Worm (Caenorhabditis elegans) whole organism, late embryonic: ENCODE data around the gene hlh-28.

ENCODE experiments used
- C08G9.2 ChIP-seq: sonication (generic microtip); optimal IDR thresholded peaks from 2 replicates; lab custom pipeline; 2016; ENCODE audit warnings: mild to moderate bottlenecking, missing genetic modification characterization, moderate library complexity, missing compliant biosample characterization
- K09A11.1 ChIP-seq: sonication (generic microtip); optimal IDR thresholded peaks from 2 replicates; lab custom pipeline; 2017; ENCODE audit warnings: antibody characterized with exemption, mild to moderate bottlenecking, missing genetic modification characterization, missing compliant biosample characterization; ENCODE audit not compliant: insufficient read depth
- Y22D7AL.16 ChIP-seq: sonication (generic microtip); optimal IDR thresholded peaks from 2 replicates; lab custom pipeline; 2016; ENCODE audit warnings: missing genetic modification characterization, missing compliant biosample characterization
- ceh-14 ChIP-seq: sonication (generic microtip); optimal IDR thresholded peaks from 2 replicates; lab custom pipeline; 2016; ENCODE audit warnings: missing genotype, missing genetic modification characterization, missing compliant biosample characterization
- ceh-18 ChIP-seq: sonication (generic microtip); optimal IDR thresholded peaks from 2 replicates; lab custom pipeline; 2016; ENCODE audit warnings: missing genetic modification characterization, missing compliant biosample characterization
- ceh-2 ChIP-seq: sonication (generic microtip); optimal IDR thresholded peaks from 2 replicates; lab custom pipeline; 2016; ENCODE audit warnings: missing genotype, missing genetic modification characterization, missing compliant biosample characterization
- ceh-22 ChIP-seq: sonication (generic microtip); optimal IDR thresholded peaks from 2 replicates; lab custom pipeline; 2017; ENCODE audit warnings: missing biosample characterization, missing genetic modification characterization
- ceh-31 ChIP-seq: sonication (generic microtip); optimal IDR thresholded peaks from 2 replicates; lab custom pipeline; 2016; ENCODE audit warnings: missing genetic modification characterization, missing compliant biosample characterization
- ceh-34 ChIP-seq: sonication (generic microtip); optimal IDR thresholded peaks from 2 replicates; lab custom pipeline; 2016; ENCODE audit warnings: mild to moderate bottlenecking, missing genetic modification characterization, missing compliant biosample characterization
- ceh-6 ChIP-seq: fragments of 200-800 bp; sonication (Bioruptor generic); optimal IDR thresholded peaks from 2 replicates; lab custom pipeline; 2018; ENCODE audit warnings: mild to moderate bottlenecking, missing genetic modification characterization, missing compliant biosample characterization
- ceh-9 ChIP-seq: sonication (generic microtip); optimal IDR thresholded peaks from 2 replicates; lab custom pipeline; 2016; ENCODE audit warnings: mild to moderate bottlenecking, missing genetic modification characterization, inconsistent platforms, missing compliant biosample characterization
- ets-4 ChIP-seq: sonication (generic microtip); optimal IDR thresholded peaks from 2 replicates; lab custom pipeline; 2016; ENCODE audit warnings: missing genetic modification characterization, missing compliant biosample characterization
- eyg-1 ChIP-seq: sonication (generic microtip); optimal IDR thresholded peaks from 2 replicates; lab custom pipeline; 2016; ENCODE audit warnings: missing genotype, missing genetic modification characterization, missing compliant biosample characterization
- gmeb-2 ChIP-seq: sonication (generic microtip); optimal IDR thresholded peaks from 2 replicates; lab custom pipeline; 2016; ENCODE audit warnings: missing genetic modification characterization, inconsistent platforms, missing compliant biosample characterization
- hlh-30 ChIP-seq: sonication (generic microtip); optimal IDR thresholded peaks from 2 replicates; lab custom pipeline; 2017; ENCODE audit warnings: antibody characterized with exemption, missing genetic modification characterization, missing compliant biosample characterization; ENCODE audit not compliant: insufficient read depth
- hlh-6 ChIP-seq: sonication (generic microtip); optimal IDR thresholded peaks from 2 replicates; lab custom pipeline; 2016; ENCODE audit warnings: missing genotype, missing genetic modification characterization, missing compliant biosample characterization
- hlh-8 ChIP-seq: sonication (generic microtip); optimal IDR thresholded peaks from 2 replicates; lab custom pipeline; 2016; ENCODE audit warnings: missing genotype, missing genetic modification characterization, missing compliant biosample characterization
- lin-11 ChIP-seq: fragments of 200-800 bp; sonication (Bioruptor generic); optimal IDR thresholded peaks from 2 replicates; lab custom pipeline; 2018; ENCODE audit warnings: mild to moderate bottlenecking, missing genetic modification characterization, missing compliant biosample characterization
- madf-2 ChIP-seq: sonication (generic microtip); optimal IDR thresholded peaks from 2 replicates; lab custom pipeline; 2017; ENCODE audit warnings: missing genetic modification characterization, missing compliant biosample characterization
- mec-3 ChIP-seq: sonication (generic microtip); optimal IDR thresholded peaks from 2 replicates; lab custom pipeline; 2016; ENCODE audit warnings: borderline replicate concordance, missing genetic modification characterization, missing compliant biosample characterization
- nhr-232 ChIP-seq: sonication (generic microtip); optimal IDR thresholded peaks from 2 replicates; lab custom pipeline; 2016; ENCODE audit warnings: missing genetic modification characterization, missing compliant biosample characterization
- npax-4 ChIP-seq: sonication (generic microtip); optimal IDR thresholded peaks from 2 replicates; lab custom pipeline; 2016; ENCODE audit warnings: missing genetic modification characterization, missing compliant biosample characterization
- odd-2 ChIP-seq: sonication (generic microtip); optimal IDR thresholded peaks from 2 replicates; lab custom pipeline; 2017; ENCODE audit warnings: antibody characterized with exemption, mild to moderate bottlenecking, missing genetic modification characterization, missing compliant biosample characterization
- pag-3 ChIP-seq: sonication (generic microtip); optimal IDR thresholded peaks from 2 replicates; lab custom pipeline; 2016; ENCODE audit warnings: missing compliant biosample characterization, missing genetic modification characterization, borderline replicate concordance
- pat-9 ChIP-seq: fragments of 200-800 bp; sonication (Bioruptor generic); optimal IDR thresholded peaks from 2 replicates; lab custom pipeline; 2018; ENCODE audit warnings: mild to moderate bottlenecking, missing genetic modification characterization, moderate library complexity, missing compliant biosample characterization
- pha-2 ChIP-seq: sonication (generic microtip); optimal IDR thresholded peaks from 2 replicates; lab custom pipeline; 2017; ENCODE audit warnings: mild to moderate bottlenecking, missing genetic modification characterization, missing compliant biosample characterization
- pha-4 ChIP-seq: fragments of 150-350 bp; optimal IDR thresholded peaks from 2 replicates; lab custom pipeline; 2018; ENCODE audit warnings: missing biosample characterization, missing genetic modification reagents, missing genetic modification characterization
- ref-2 ChIP-seq: sonication (generic microtip); optimal IDR thresholded peaks from 2 replicates; lab custom pipeline; 2016; ENCODE audit warnings: missing genetic modification characterization, missing compliant biosample characterization
- sdc-2 ChIP-seq: sonication (generic microtip); optimal IDR thresholded peaks from 2 replicates; lab custom pipeline; 2016; ENCODE audit warnings: missing genotype, missing genetic modification characterization, missing compliant biosample characterization
- sox-2 ChIP-seq: fragments of 200-800 bp; sonication (Bioruptor generic); IDR thresholded peaks from 2 replicates; pipeline ENCODE4 v1.3.6; 2022; ENCODE audit warnings: missing genetic modification reagents, missing genetic modification characterization, missing compliant biosample characterization
- sox-4 ChIP-seq: sonication (generic microtip); optimal IDR thresholded peaks from 2 replicates; lab custom pipeline; 2017; ENCODE audit warnings: mild to moderate bottlenecking, missing genetic modification characterization, inconsistent platforms, missing compliant biosample characterization
- syd-9 ChIP-seq: sonication (generic microtip); optimal IDR thresholded peaks from 2 replicates; lab custom pipeline; 2016; ENCODE audit warnings: mild to moderate bottlenecking, missing genetic modification characterization, moderate library complexity, missing compliant biosample characterization
- tbx-2 ChIP-seq: sonication (generic microtip); optimal IDR thresholded peaks from 2 replicates; lab custom pipeline; 2016; ENCODE audit warnings: missing genetic modification characterization, missing compliant biosample characterization
- tbx-7 ChIP-seq: sonication (generic microtip); optimal IDR thresholded peaks from 2 replicates; lab custom pipeline; 2016; ENCODE audit warnings: missing genotype, missing genetic modification characterization, missing compliant biosample characterization
- ttx-3 ChIP-seq: sonication (generic microtip); optimal IDR thresholded peaks from 2 replicates; lab custom pipeline; 2016; ENCODE audit warnings: missing genetic modification reagents, missing genetic modification characterization, missing compliant biosample characterization
- unc-3 ChIP-seq, 2 experiments: fragments of 200-800 bp in 1 of 2; sonication (Bioruptor generic) in 1 of 2; sonication (generic microtip) in 1 of 2; conservative IDR thresholded peaks in 1 of 2; optimal IDR thresholded peaks in 1 of 2; 2 replicates each; pipeline versions ENCODE4 v1.3.6 to Lab custom; 2016 to 2022; ENCODE audit warnings: missing compliant biosample characterization in 2 of 2, missing genetic modification characterization in 2 of 2, missing genetic modification reagents in 1 of 2
- unc-42 ChIP-seq: sonication (generic microtip); optimal IDR thresholded peaks from 2 replicates; lab custom pipeline; 2016; ENCODE audit warnings: missing genotype, missing genetic modification characterization, missing compliant biosample characterization
- zip-5 ChIP-seq: sonication (generic microtip); optimal IDR thresholded peaks from 2 replicates; lab custom pipeline; 2016; ENCODE audit warnings: missing genetic modification characterization, missing compliant biosample characterization

The hlh-28 gene

DNA sequence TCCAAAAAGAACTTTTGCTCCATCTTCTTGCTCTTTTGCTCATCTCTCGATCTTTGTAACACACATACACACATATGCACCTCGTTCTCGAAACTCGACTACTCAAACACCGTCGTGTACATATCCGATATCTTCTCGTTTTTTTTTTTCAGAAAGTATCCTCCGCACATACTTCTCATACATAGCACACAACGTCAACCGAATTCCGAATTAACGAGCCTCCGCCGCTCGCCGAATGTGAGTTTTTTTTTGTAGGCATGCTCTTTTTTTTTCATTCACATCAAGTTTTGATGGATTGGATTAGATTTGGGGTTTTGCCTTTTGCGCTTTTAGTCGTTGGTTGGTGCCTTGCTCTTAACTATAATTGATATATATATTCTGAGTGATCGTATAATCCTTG, 32.6 kb upstream of the hlh-28 start:
- TF ChIP-seq sox-2 (GFP tag; lab: Robert Waterston, UW) (no peak), ceh-18 (tag; lab: Kevin White, UChicago) (no peak), eyg-1 (tag; lab: Kevin White, UChicago) (no peak), nhr-232 (no peak)

DNA sequence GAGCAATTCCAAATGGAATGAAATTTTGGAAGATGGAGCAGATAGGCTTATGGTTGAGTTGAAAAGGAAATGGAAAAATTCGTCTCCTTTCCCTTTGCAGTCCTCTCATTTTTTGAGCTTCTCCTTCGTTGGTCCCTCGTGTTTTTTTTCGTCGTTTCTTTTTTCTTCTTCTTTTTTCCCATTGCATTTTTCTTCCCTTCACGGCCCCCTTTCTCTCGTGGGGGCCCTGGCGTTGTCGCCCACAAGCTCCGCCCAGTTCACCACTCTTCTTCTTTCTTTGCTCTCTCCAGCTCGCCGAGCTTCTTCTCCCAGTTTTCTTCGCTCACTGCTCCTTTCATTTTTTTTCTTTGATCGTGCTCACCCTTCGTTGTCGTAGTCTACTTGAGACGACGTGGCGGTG, 31.4 kb upstream of the hlh-28 start:
- TF ChIP-seq tbx-7 (tag; lab: Kevin White, UChicago): no peak
- TF ChIP-seq unc-42: peak; percentile 79
- TF ChIP-seq ceh-31: peak; percentile 29
- TF ChIP-seq ceh-6 (GFP tag; lab: Kevin White, UChicago): no peak
- TF ChIP-seq npax-4: no peak
- no peak for TF ChIP-seq pat-9 (tag; lab: Kevin White, UChicago)
- TF ChIP-seq zip-5: no peak
- TF ChIP-seq sox-2 (GFP tag; lab: Robert Waterston, UW): no peak
- no peak for TF ChIP-seq ceh-2 (tag; lab: Kevin White, UChicago)
- TF ChIP-seq ref-2: peak; percentile 2
- TF ChIP-seq pag-3: no peak
- TF ChIP-seq tbx-2 (tag; lab: Kevin White, UChicago): peak; percentile 51
- no peak for TF ChIP-seq hlh-30 (tag; lab: Kevin White, UChicago)
- TF ChIP-seq gmeb-2 (tag; lab: Kevin White, UChicago): no peak
- no peak for TF ChIP-seq pha-4 (tag; lab: Kevin White, UChicago)
- TF ChIP-seq odd-2 (tag; lab: Kevin White, UChicago): no peak
- TF ChIP-seq eyg-1 (tag; lab: Kevin White, UChicago): no peak
- TF ChIP-seq ceh-9 (tag; lab: Kevin White, UChicago): no peak
- TF ChIP-seq ceh-14: peak; percentile 18
- TF ChIP-seq hlh-6: peak; percentile 12
- TF ChIP-seq ets-4 (tag; lab: Kevin White, UChicago): no peak
- TF ChIP-seq sdc-2: peak; percentile 29
- peak; percentile 34 for TF ChIP-seq ceh-34 (tag; lab: Kevin White, UChicago)
- no peak for TF ChIP-seq unc-3 (GFP tag; conservative IDR thresholded peaks at IDR 0.05; lab: Robert Waterston, UW)
- no peak for TF ChIP-seq unc-3 (tag; optimal IDR thresholded peaks at IDR 0.05; lab: Kevin White, UChicago)
- no peak for TF ChIP-seq Y22D7AL.16 (tag; lab: Kevin White, UChicago)
- TF ChIP-seq lin-11 (tag; lab: Kevin White, UChicago): no peak
- TF ChIP-seq mec-3 (tag; lab: Kevin White, UChicago): no peak
- no peak for TF ChIP-seq ttx-3 (tag; lab: Kevin White, UChicago)
- TF ChIP-seq sox-4: no peak
- peak; percentile 61 for TF ChIP-seq ceh-18 (tag; lab: Kevin White, UChicago)
- TF ChIP-seq C08G9.2: peak; percentile 37
- TF ChIP-seq K09A11.1 (tag; lab: Kevin White, UChicago): no peak
- TF ChIP-seq, all 69 proteins: peak for 10

DNA sequence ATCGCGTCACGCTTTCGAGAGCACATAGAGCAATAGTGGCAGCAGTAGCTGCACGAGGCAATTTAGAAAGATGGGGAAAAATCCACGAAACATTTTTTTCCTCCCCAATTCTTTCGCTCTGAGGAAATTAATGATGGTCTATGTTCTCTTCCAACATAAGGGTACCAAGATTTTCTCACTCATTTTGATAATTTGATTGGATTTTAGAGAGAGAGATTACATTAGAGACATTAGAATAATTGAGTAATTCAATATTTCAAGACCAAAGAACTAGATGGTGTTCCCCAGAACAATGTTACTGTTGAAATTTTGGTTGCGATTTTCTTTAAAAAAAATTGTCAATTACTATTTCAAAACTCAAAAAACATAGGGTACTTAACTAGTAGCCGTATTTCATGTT, 29.4 kb upstream of the hlh-28 start:
- TF ChIP-seq unc-42 (peak; percentile 55), pha-4 (tag; lab: Kevin White, UChicago) (no peak), pha-2 (no peak)

DNA sequence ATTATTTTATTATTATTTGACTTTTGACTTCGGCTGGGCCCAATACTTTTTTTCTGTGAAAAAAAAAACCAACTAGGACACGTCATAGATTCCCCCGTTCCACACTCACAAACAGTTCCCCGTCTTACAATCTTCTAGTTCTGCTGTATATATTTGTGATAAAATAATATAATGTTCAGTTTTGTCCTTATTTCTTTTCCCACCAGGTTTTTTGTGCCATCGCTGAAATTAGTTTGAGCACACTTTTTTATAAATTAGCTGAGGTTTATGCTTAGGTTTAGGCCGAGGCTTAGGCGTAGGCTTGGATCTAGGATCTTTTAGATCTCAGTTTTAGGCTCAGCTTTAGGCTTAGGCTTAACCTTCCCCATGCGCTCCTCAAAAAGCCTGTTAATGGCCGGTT, 23.5 kb upstream of the hlh-28 start:
- TF ChIP-seq zip-5 (no peak), Y22D7AL.16 (tag; lab: Kevin White, UChicago) (no peak), pat-9 (tag; lab: Kevin White, UChicago) (no peak), madf-2 (tag; lab: Kevin White, UChicago) (no peak), hlh-8 (tag; lab: Kevin White, UChicago) (no peak), ceh-22 (tag; lab: Kevin White, UChicago) (no peak), ceh-18 (tag; lab: Kevin White, UChicago) (no peak), nhr-232 (no peak), eyg-1 (tag; lab: Kevin White, UChicago) (no peak), syd-9 (tag; lab: Kevin White, UChicago) (no peak), ref-2 (no peak), ceh-14 (no peak)
